Fruit fly (Drosophila melanogaster) whole organism, prepupa: ENCODE results near the gene CG13390.

ENCODE experiments used
- Blimp-1 ChIP-seq: fragments of 200-800 bp; sonication (Bioruptor generic); optimal IDR thresholded peaks from 3 replicates; lab custom pipeline; 2017; ENCODE audit warnings: missing biosample characterization, missing genetic modification characterization, mild to moderate bottlenecking, moderate library complexity, missing genetic modification reagents
- CG10631 ChIP-seq: fragments of 200-800 bp; sonication (Bioruptor generic); optimal IDR thresholded peaks from 2 replicates; lab custom pipeline; 2016; ENCODE audit warnings: missing biosample characterization, missing genetic modification characterization
- CG10669 ChIP-seq: fragments of 200-800 bp; sonication (Bioruptor generic); optimal IDR thresholded peaks from 3 replicates; lab custom pipeline; 2018; ENCODE audit warnings: missing biosample characterization, mild to moderate bottlenecking, missing genetic modification characterization, moderate library complexity
- CG11294 ChIP-seq: fragments of 200-800 bp; sonication (Bioruptor generic); IDR thresholded peaks from 2 replicates; pipeline ENCODE4 v1.3.6; 2022; ENCODE audit warnings: missing biosample characterization, missing genetic modification characterization
- CG11762 ChIP-seq: fragments of 200-800 bp; sonication (Bioruptor generic); optimal IDR thresholded peaks from 3 replicates; lab custom pipeline; 2016; ENCODE audit warnings: missing biosample characterization, missing genetic modification characterization; ENCODE audit not compliant: insufficient read depth
- CG11902 ChIP-seq: fragments of 200-800 bp; sonication (Bioruptor generic); optimal IDR thresholded peaks from 3 replicates; lab custom pipeline; 2016; ENCODE audit warnings: missing biosample characterization, missing genetic modification characterization
- CG1621 ChIP-seq: fragments of 200-800 bp; sonication (Bioruptor generic); optimal IDR thresholded peaks from 3 replicates; lab custom pipeline; 2018; ENCODE audit warnings: missing biosample characterization, mild to moderate bottlenecking, missing genetic modification characterization
- CG16779 ChIP-seq: fragments of 200-800 bp; sonication (Bioruptor generic); optimal IDR thresholded peaks from 3 replicates; lab custom pipeline; 2017; ENCODE audit warnings: missing biosample characterization, mild to moderate bottlenecking, missing genetic modification characterization
- CG3032 ChIP-seq: fragments of 200-800 bp; optimal IDR thresholded peaks from 2 replicates; lab custom pipeline; 2019; ENCODE audit warnings: missing biosample characterization, mild to moderate bottlenecking, missing genetic modification characterization, moderate library complexity
- CG32006 ChIP-seq: fragments of 200-800 bp; sonication (Bioruptor generic); optimal IDR thresholded peaks from 3 replicates; lab custom pipeline; 2017; ENCODE audit warnings: missing biosample characterization, mild to moderate bottlenecking, missing genetic modification characterization
- CG34406 ChIP-seq: fragments of 200-800 bp; sonication (Bioruptor generic); optimal IDR thresholded peaks from 3 replicates; lab custom pipeline; 2016; ENCODE audit warnings: missing biosample characterization, missing genetic modification characterization
- CG3919 ChIP-seq: fragments of 200-800 bp; sonication (Bioruptor generic); optimal IDR thresholded peaks from 3 replicates; lab custom pipeline; 2016; ENCODE audit warnings: missing biosample characterization, missing genetic modification characterization
- CG4318 ChIP-seq: fragments of 200-800 bp; sonication (Bioruptor generic); optimal IDR thresholded peaks from 3 replicates; lab custom pipeline; 2017; ENCODE audit warnings: missing biosample characterization, mild to moderate bottlenecking, missing genetic modification characterization
- CG6163 ChIP-seq: fragments of 200-800 bp; sonication (Bioruptor generic); IDR thresholded peaks from 3 replicates; pipeline ENCODE4 v1.3.6; 2022; ENCODE audit warnings: missing biosample characterization, missing genetic modification characterization
- CG6276 ChIP-seq: fragments of 200-800 bp; sonication (Bioruptor generic); optimal IDR thresholded peaks from 2 replicates; lab custom pipeline; 2017; ENCODE audit warnings: missing biosample characterization, mild to moderate bottlenecking, missing genetic modification characterization
- CG7368 ChIP-seq: fragments of 200-800 bp; sonication (Bioruptor generic); optimal IDR thresholded peaks from 3 replicates; lab custom pipeline; 2016; ENCODE audit warnings: missing biosample characterization, missing genetic modification characterization
- CG8119 ChIP-seq: fragments of 200-800 bp; sonication (Bioruptor generic); IDR thresholded peaks from 3 replicates; pipeline ENCODE4 v1.3.6; 2022; ENCODE audit warnings: missing biosample characterization, missing genetic modification characterization
- CG8319 ChIP-seq: fragments of 200-800 bp; sonication (Bioruptor generic); optimal IDR thresholded peaks from 3 replicates; lab custom pipeline; 2016; ENCODE audit warnings: missing biosample characterization, missing genetic modification characterization
- CG8632 ChIP-seq: fragments of 200-800 bp; sonication (Bioruptor generic); optimal IDR thresholded peaks from 3 replicates; lab custom pipeline; 2016; ENCODE audit warnings: missing biosample characterization, missing genetic modification characterization
- CG9139 ChIP-seq: fragments of 200-800 bp; sonication (Bioruptor generic); optimal IDR thresholded peaks from 3 replicates; lab custom pipeline; 2017; ENCODE audit warnings: missing biosample characterization, mild to moderate bottlenecking, missing genetic modification characterization
- Eip93F ChIP-seq: fragments of 200-800 bp; sonication (Bioruptor generic); optimal IDR thresholded peaks from 2 replicates; lab custom pipeline; 2016; ENCODE audit warnings: missing biosample characterization, mild to moderate bottlenecking, missing genetic modification characterization
- Ets21C ChIP-seq: fragments of 200-800 bp; sonication (Bioruptor generic); optimal IDR thresholded peaks from 3 replicates; lab custom pipeline; 2016; ENCODE audit warnings: missing biosample characterization, missing genetic modification characterization
- Ets96B ChIP-seq: fragments of 200-800 bp; optimal IDR thresholded peaks from 2 replicates; lab custom pipeline; 2019; ENCODE audit warnings: missing biosample characterization, mild to moderate bottlenecking, missing genetic modification characterization, moderate library complexity
- Gug ChIP-seq: fragments of 200-800 bp; sonication (Bioruptor generic); IDR thresholded peaks from 2 replicates; pipeline ENCODE4 v1.3.6; 2022; ENCODE audit warnings: missing biosample characterization, missing genetic modification characterization
- Hr38 ChIP-seq: sonication (Bioruptor generic); optimal IDR thresholded peaks from 2 replicates; lab custom pipeline; 2016; ENCODE audit warnings: missing biosample characterization, missing genetic modification characterization
- Hr39 ChIP-seq: fragments of 200-800 bp; sonication (Bioruptor generic); optimal IDR thresholded peaks from 2 replicates; lab custom pipeline; 2016; ENCODE audit warnings: missing biosample characterization, missing genetic modification characterization
- Hr4 ChIP-seq: fragments of 200-800 bp; sonication (Bioruptor generic); optimal IDR thresholded peaks from 3 replicates; lab custom pipeline; 2016; ENCODE audit warnings: missing biosample characterization, missing genetic modification characterization
- Lpt ChIP-seq: fragments of 200-800 bp; sonication (Bioruptor generic); optimal IDR thresholded peaks from 3 replicates; lab custom pipeline; 2016; ENCODE audit warnings: missing biosample characterization, missing genetic modification characterization
- Met ChIP-seq: fragments of 200-800 bp; sonication (Bioruptor generic); optimal IDR thresholded peaks from 3 replicates; lab custom pipeline; 2016; ENCODE audit warnings: missing biosample characterization, missing genetic modification characterization
- Smox ChIP-seq: fragments of 200-800 bp; sonication (Bioruptor generic); optimal IDR thresholded peaks from 3 replicates; lab custom pipeline; 2016; ENCODE audit warnings: missing biosample characterization, missing genetic modification characterization
- Sox102F ChIP-seq: fragments of 200-800 bp; sonication (Bioruptor generic); optimal IDR thresholded peaks from 2 replicates; lab custom pipeline; 2016; ENCODE audit warnings: missing biosample characterization, mild to moderate bottlenecking, missing genetic modification characterization
- Sox14 ChIP-seq: fragments of 200-800 bp; sonication (Bioruptor generic); optimal IDR thresholded peaks from 3 replicates; lab custom pipeline; 2016; ENCODE audit warnings: missing biosample characterization, missing genetic modification characterization
- achi ChIP-seq: fragments of 200-800 bp; sonication (Bioruptor generic); optimal IDR thresholded peaks from 3 replicates; lab custom pipeline; 2016; ENCODE audit warnings: missing biosample characterization, missing genetic modification characterization
- acj6 ChIP-seq: fragments of 200-800 bp; sonication (Bioruptor generic); optimal IDR thresholded peaks from 3 replicates; lab custom pipeline; 2016; ENCODE audit warnings: missing biosample characterization, missing genetic modification characterization
- cyc ChIP-seq: fragments of 200-800 bp; sonication (Bioruptor generic); optimal IDR thresholded peaks from 3 replicates; lab custom pipeline; 2016; ENCODE audit warnings: missing biosample characterization, missing genetic modification characterization
- dac ChIP-seq: fragments of 200-800 bp; sonication (Bioruptor generic); optimal IDR thresholded peaks from 2 replicates; lab custom pipeline; 2017; ENCODE audit warnings: missing biosample characterization, mild to moderate bottlenecking, missing genetic modification characterization
- dsx ChIP-seq: fragments of 200-800 bp; optimal IDR thresholded peaks from 3 replicates; lab custom pipeline; 2019; ENCODE audit warnings: missing biosample characterization, mild to moderate bottlenecking, missing genetic modification characterization, moderate library complexity; ENCODE audit not compliant: poor library complexity, severe bottlenecking
- eg ChIP-seq: fragments of 200-800 bp; sonication (Bioruptor generic); IDR thresholded peaks from 3 replicates; pipeline ENCODE4 v1.3.6; 2022; ENCODE audit warnings: missing biosample characterization, missing genetic modification characterization
- esn ChIP-seq: fragments of 200-800 bp; sonication (Bioruptor generic); optimal IDR thresholded peaks from 2 replicates; lab custom pipeline; 2016; ENCODE audit warnings: missing biosample characterization, mild to moderate bottlenecking, missing genetic modification characterization, moderate library complexity
- fd59A ChIP-seq: fragments of 200-800 bp; sonication (Bioruptor generic); optimal IDR thresholded peaks from 2 replicates; lab custom pipeline; 2017; ENCODE audit warnings: missing biosample characterization, mild to moderate bottlenecking, missing genetic modification characterization, missing genetic modification reagents
- fd85E ChIP-seq: fragments of 200-800 bp; sonication (Bioruptor generic); optimal IDR thresholded peaks from 3 replicates; lab custom pipeline; 2016; ENCODE audit warnings: missing biosample characterization, missing genetic modification characterization
- fkh ChIP-seq: fragments of 200-800 bp; sonication (Bioruptor generic); optimal IDR thresholded peaks from 3 replicates; lab custom pipeline; 2017; ENCODE audit warnings: missing biosample characterization, mild to moderate bottlenecking, missing genetic modification characterization, moderate library complexity
- lz ChIP-seq: fragments of 200-800 bp; sonication (Bioruptor generic); optimal IDR thresholded peaks from 3 replicates; lab custom pipeline; 2016; ENCODE audit warnings: missing biosample characterization, missing genetic modification characterization
- net ChIP-seq: fragments of 200-800 bp; sonication (Bioruptor generic); optimal IDR thresholded peaks from 3 replicates; lab custom pipeline; 2016; ENCODE audit warnings: missing biosample characterization, missing genetic modification characterization
- pdm3 ChIP-seq: fragments of 200-800 bp; sonication (Bioruptor generic); optimal IDR thresholded peaks from 3 replicates; lab custom pipeline; 2016; ENCODE audit warnings: missing biosample characterization, missing genetic modification characterization
- salr ChIP-seq, 2 experiments: fragments of 200-800 bp; sonication (Bioruptor generic); optimal IDR thresholded peaks; 3 replicates each; lab custom pipeline; 2016 to 2018; ENCODE audit warnings: missing biosample characterization in 2 of 2, missing genetic modification characterization in 2 of 2, mild to moderate bottlenecking in 1 of 2
- spab ChIP-seq: fragments of 200-800 bp; sonication (Bioruptor generic); optimal IDR thresholded peaks from 2 replicates; lab custom pipeline; 2017; ENCODE audit warnings: missing biosample characterization, mild to moderate bottlenecking, missing genetic modification characterization, missing genetic modification reagents
- ss ChIP-seq, 2 experiments: fragments of 200-800 bp; sonication (Bioruptor generic); optimal IDR thresholded peaks; 2 replicates in 1 of 2; 3 replicates in 1 of 2; lab custom pipeline; 2017 to 2018; ENCODE audit warnings: mild to moderate bottlenecking in 2 of 2, missing biosample characterization in 2 of 2, missing genetic modification characterization in 2 of 2, moderate library complexity in 1 of 2
- svp ChIP-seq: fragments of 200-800 bp; sonication (Bioruptor generic); peaks from one replicate; lab custom pipeline; 2016; ENCODE audit warnings: missing biosample characterization, missing genetic modification characterization
- topi ChIP-seq: fragments of 200-800 bp; sonication (Bioruptor generic); optimal IDR thresholded peaks from 3 replicates; lab custom pipeline; 2016; ENCODE audit warnings: missing biosample characterization, missing genetic modification characterization
- vri ChIP-seq: fragments of 200-800 bp; sonication (Bioruptor generic); optimal IDR thresholded peaks from 3 replicates; lab custom pipeline; 2016; ENCODE audit warnings: missing biosample characterization, mild to moderate bottlenecking, missing genetic modification characterization

Gene CG13390

dm6 chr2L:8384108-8384601 lies 7.6 kb upstream of the CG13390 start, which contains the start of the genes Dad1 and CG13384:
Gene Dad1 (minus strand): TSS chr2L:8384137.
Gene CG13384 (plus strand): TSS chr2L:8384455.
- TF ChIP-seq salr (GFP tag; optimal IDR thresholded peaks at IDR 0.05; lab: Kevin White, UChicago) (peak in 1 of 2 experiments; percentile 67), CG10631 (peak; percentile 91), net (peak; percentile 87), Sox14 (peak; percentile 91), spab (peak; percentile 80), svp (GFP tag; lab: Kevin White, UChicago) (peak; percentile 96), Eip93F (peak; percentile 83), lz (GFP tag; lab: Kevin White, UChicago) (peak; percentile 93), Ets96B (tag; lab: Kevin White, UChicago) (peak; percentile 80), topi (peak; percentile 89), Ets21C (GFP tag; lab: Kevin White, UChicago) (peak; percentile 79), esn (GFP tag; lab: Kevin White, UChicago) (peak; percentile 96), ss (GFP tag; optimal IDR thresholded peaks at IDR 0.05; lab: Kevin White, UChicago) (peak; percentile 87 to 90), CG32006 (GFP tag; lab: Kevin White, UChicago) (peak; percentile 93), CG6276 (GFP tag; lab: Kevin White, UChicago) (peak; percentile 83), Smox (GFP tag; lab: Kevin White, UChicago) (peak; percentile 92), dsx (GFP tag; lab: Kevin White, UChicago) (peak; percentile 93), CG6163 (no peak; the same call in 1 of the 3 replicates), CG34406 (peak; percentile 93), CG4318 (peak; percentile 86), CG16779 (peak; percentile 61), fkh (GFP tag; lab: Kevin White, UChicago) (peak; percentile 68), Hr4 (GFP tag; lab: Kevin White, UChicago) (peak; percentile 93), vri (GFP tag; lab: Kevin White, UChicago) (peak; percentile 77), Lpt (GFP tag; lab: Kevin White, UChicago) (peak; percentile 86), dac (GFP tag; lab: Kevin White, UChicago) (peak; percentile 57), Hr38 (GFP tag; lab: Kevin White, UChicago) (no peak), achi (peak; percentile 93), CG3919 (peak; percentile 89), Blimp-1 (GFP tag; lab: Kevin White, UChicago) (peak; percentile 85), fd59A (GFP tag; lab: Kevin White, UChicago) (peak; percentile 78), fd85E (GFP tag; lab: Kevin White, UChicago) (peak; percentile 45), eg (GFP tag; lab: Robert Waterston, UW) (peak; percentile 94), CG3032 (tag; lab: Kevin White, UChicago) (peak; percentile 95), CG11762 (GFP tag; lab: Kevin White, UChicago) (peak; percentile 88), CG8632 (GFP tag; lab: Kevin White, UChicago) (peak; percentile 93), CG11902 (GFP tag; lab: Kevin White, UChicago) (peak; percentile 86), Hr39 (GFP tag; lab: Kevin White, UChicago) (peak; percentile 83), CG8119 (GFP tag; lab: Robert Waterston, UW) (peak; percentile 94), Sox102F (GFP tag; lab: Kevin White, UChicago) (peak; percentile 86), CG8319 (peak; percentile 84), Met (GFP tag; lab: Kevin White, UChicago) (peak; percentile 91), cyc (GFP tag; lab: Kevin White, UChicago) (peak; percentile 89), CG11294 (GFP tag; lab: Robert Waterston, UW) (peak; percentile 94), Gug (peak; percentile 92), CG7368 (GFP tag; lab: Kevin White, UChicago) (peak; percentile 81), CG10669 (GFP tag; lab: Kevin White, UChicago) (peak; percentile 91), CG9139 (peak; percentile 78), pdm3 (GFP tag; lab: Kevin White, UChicago) (peak; percentile 90), acj6 (GFP tag; lab: Kevin White, UChicago) (peak; percentile 94), CG1621 (tag; lab: Kevin White, UChicago) (peak; percentile 91)
